Worm (Caenorhabditis elegans): Measurements from ENCODE around the gene str-31.

ce11 chrV:7487518-7487917, 20.9 kb downstream of the str-31 start, which contains the start of gene srbc-7:
- TF ChIP-seq him-1 (tag; optimal IDR thresholded peaks at IDR 0.05) (no peak), dao-5 (tag; optimal IDR thresholded peaks at IDR 0.05) (no peak)

Measured in whole organism, L4/young adult.